Fruit fly (Drosophila melanogaster) whole organism, embryonic: ENCODE results near the gene Dh44.

Experiments used
- Bteb2 ChIP-seq: fragments of 200-800 bp; sonication (Bioruptor generic); optimal IDR thresholded peaks from 2 replicates; lab custom pipeline; 2016; ENCODE audit warnings: missing biosample characterization, missing genetic modification characterization
- CG11696 ChIP-seq: fragments of 200-800 bp; sonication (Bioruptor generic); IDR thresholded peaks from 2 replicates; pipeline ENCODE4 v1.3.6; 2022; ENCODE audit warnings: missing biosample characterization, missing genetic modification characterization
- CG15514 ChIP-seq: fragments of 200-800 bp; sonication (Bioruptor generic); optimal IDR thresholded peaks from 3 replicates; lab custom pipeline; 2017; ENCODE audit warnings: missing biosample characterization, missing genetic modification characterization, mild to moderate bottlenecking, moderate library complexity, missing genetic modification reagents
- CG30403 ChIP-seq: fragments of 200-800 bp; sonication (Bioruptor generic); optimal IDR thresholded peaks from 3 replicates; lab custom pipeline; 2016; ENCODE audit warnings: missing biosample characterization, missing genetic modification characterization
- CG32532 ChIP-seq: fragments of 200-800 bp; sonication (Bioruptor generic); IDR thresholded peaks from 2 replicates; pipeline ENCODE4 v1.3.6; 2022; ENCODE audit warnings: missing biosample characterization, missing genetic modification characterization
- CG34376 ChIP-seq: fragments of 200-800 bp; sonication (Bioruptor generic); optimal IDR thresholded peaks from 2 replicates; lab custom pipeline; 2018; ENCODE audit warnings: missing biosample characterization, mild to moderate bottlenecking, missing genetic modification characterization
- CG4360 ChIP-seq: fragments of 200-800 bp; sonication (Bioruptor generic); IDR thresholded peaks from 2 replicates; pipeline ENCODE4 v1.3.6; 2022; ENCODE audit warnings: missing biosample characterization, missing genetic modification characterization
- CG4707 ChIP-seq: fragments of 200-800 bp; sonication (Bioruptor generic); optimal IDR thresholded peaks from 2 replicates; lab custom pipeline; 2018; ENCODE audit warnings: missing biosample characterization, mild to moderate bottlenecking, missing genetic modification characterization, moderate library complexity
- CG4820 ChIP-seq: fragments of 200-800 bp; sonication (Bioruptor generic); optimal IDR thresholded peaks from 3 replicates; lab custom pipeline; 2016; ENCODE audit warnings: missing biosample characterization, missing genetic modification characterization
- CG5953 ChIP-seq: fragments of 200-800 bp; sonication (Bioruptor generic); IDR thresholded peaks from 2 replicates; pipeline ENCODE4 v1.3.6; 2022; ENCODE audit warnings: missing biosample characterization, missing genetic modification characterization
- CG7745 ChIP-seq: fragments of 200-800 bp; sonication (Bioruptor generic); optimal IDR thresholded peaks from 2 replicates; lab custom pipeline; 2018; ENCODE audit warnings: missing biosample characterization, mild to moderate bottlenecking, missing genetic modification characterization, moderate library complexity
- CG8388 ChIP-seq: fragments of 200-800 bp; sonication (Bioruptor generic); optimal IDR thresholded peaks from 2 replicates; lab custom pipeline; 2019; ENCODE audit warnings: missing biosample characterization, mild to moderate bottlenecking, missing genetic modification characterization, moderate library complexity
- Camta ChIP-seq: fragments of 200-800 bp; sonication (Bioruptor generic); optimal IDR thresholded peaks from 2 replicates; lab custom pipeline; 2016; ENCODE audit warnings: missing biosample characterization, missing genetic modification characterization
- D19A ChIP-seq: fragments of 200-800 bp; optimal IDR thresholded peaks from 3 replicates; lab custom pipeline; 2019; ENCODE audit warnings: missing biosample characterization, mild to moderate bottlenecking, missing genetic modification characterization, moderate library complexity
- D19B ChIP-seq: fragments of 200-800 bp; sonication (Bioruptor generic); optimal IDR thresholded peaks from 2 replicates; lab custom pipeline; 2017; ENCODE audit warnings: missing biosample characterization, mild to moderate bottlenecking, missing genetic modification characterization
- Dad ChIP-seq: fragments of 200-800 bp; sonication (Bioruptor generic); optimal IDR thresholded peaks from 3 replicates; lab custom pipeline; 2016; ENCODE audit warnings: missing biosample characterization, missing genetic modification characterization
- Dbx ChIP-seq: fragments of 200-800 bp; sonication (Bioruptor generic); IDR thresholded peaks from 3 replicates; pipeline ENCODE4 v1.3.6; 2022; ENCODE audit warnings: missing biosample characterization, missing genetic modification characterization
- Dp ChIP-seq: fragments of 200-800 bp; sonication (Bioruptor generic); optimal IDR thresholded peaks from 2 replicates; lab custom pipeline; 2018; ENCODE audit warnings: missing biosample characterization, mild to moderate bottlenecking, missing genetic modification characterization, moderate library complexity
- Ets97D ChIP-seq: fragments of 200-800 bp; sonication (Bioruptor generic); optimal IDR thresholded peaks from 3 replicates; lab custom pipeline; 2016; ENCODE audit warnings: missing biosample characterization, missing genetic modification characterization
- Fer2 ChIP-seq: fragments of 200-800 bp; sonication (Bioruptor generic); optimal IDR thresholded peaks from 2 replicates; lab custom pipeline; 2018; ENCODE audit warnings: missing biosample characterization, mild to moderate bottlenecking, missing genetic modification characterization, moderate library complexity
- H15 ChIP-seq: fragments of 200-800 bp; sonication (Bioruptor generic); IDR thresholded peaks from 3 replicates; pipeline ENCODE4 v1.3.6; 2022; ENCODE audit warnings: missing biosample characterization, missing genetic modification characterization
- HLH4C ChIP-seq: fragments of 200-800 bp; sonication (Bioruptor generic); IDR thresholded peaks from 3 replicates; pipeline ENCODE4 v1.3.6; 2022; ENCODE audit warnings: missing biosample characterization, missing genetic modification characterization; ENCODE audit not compliant: partially characterized antibody
- HmgD ChIP-seq: fragments of 200-800 bp; sonication (Bioruptor generic); optimal IDR thresholded peaks from 3 replicates; lab custom pipeline; 2016; ENCODE audit warnings: missing biosample characterization, missing genetic modification characterization
- Hsf ChIP-seq: fragments of 200-800 bp; sonication (Bioruptor generic); optimal IDR thresholded peaks from 3 replicates; lab custom pipeline; 2016; ENCODE audit warnings: missing biosample characterization, missing genetic modification characterization
- Lhr ChIP-seq: fragments of 200-800 bp; sonication (Bioruptor generic); optimal IDR thresholded peaks from 3 replicates; lab custom pipeline; 2017; ENCODE audit warnings: mild to moderate bottlenecking, missing biosample characterization, missing genetic modification reagents, missing genetic modification characterization
- NC2β ChIP-seq: fragments of 200-800 bp; sonication (Bioruptor generic); optimal IDR thresholded peaks from 2 replicates; lab custom pipeline; 2016; ENCODE audit warnings: missing biosample characterization, missing genetic modification characterization
- NFAT ChIP-seq: fragments of 200-800 bp; sonication (Bioruptor generic); IDR thresholded peaks from 2 replicates; pipeline ENCODE4 v1.3.6; 2022; ENCODE audit warnings: missing biosample characterization, missing genetic modification characterization
- Neu2 ChIP-seq: fragments of 200-800 bp; sonication (Bioruptor generic); optimal IDR thresholded peaks from 3 replicates; lab custom pipeline; 2016; ENCODE audit warnings: missing biosample characterization, missing genetic modification characterization, borderline replicate concordance
- PHDP ChIP-seq: fragments of 200-800 bp; sonication (Bioruptor generic); optimal IDR thresholded peaks from 3 replicates; lab custom pipeline; 2018; ENCODE audit warnings: missing biosample characterization, mild to moderate bottlenecking, missing genetic modification characterization, moderate library complexity
- Ptx1 ChIP-seq: fragments of 200-800 bp; sonication (Bioruptor generic); IDR thresholded peaks from 2 replicates; pipeline ENCODE4 v1.3.6; 2022; ENCODE audit warnings: missing biosample characterization, missing genetic modification characterization
- Rfx ChIP-seq: fragments of 200-800 bp; sonication (Bioruptor generic); IDR thresholded peaks from 2 replicates; pipeline ENCODE4 v1.3.6; 2022; ENCODE audit warnings: missing biosample characterization, missing genetic modification characterization
- Six4 ChIP-seq: fragments of 200-800 bp; sonication (Bioruptor generic); optimal IDR thresholded peaks from 2 replicates; lab custom pipeline; 2016; ENCODE audit warnings: missing biosample characterization, missing genetic modification characterization
- Sry-β ChIP-seq: fragments of 200-800 bp; sonication (Bioruptor generic); optimal IDR thresholded peaks from 2 replicates; lab custom pipeline; 2018; ENCODE audit warnings: missing biosample characterization, mild to moderate bottlenecking, missing genetic modification characterization, moderate library complexity
- Xbp1 ChIP-seq: fragments of 200-800 bp; sonication (Bioruptor generic); optimal IDR thresholded peaks from 3 replicates; lab custom pipeline; 2016; ENCODE audit warnings: missing biosample characterization, mild to moderate bottlenecking, missing genetic modification characterization
- chm ChIP-seq: fragments of 200-800 bp; sonication (Bioruptor generic); IDR thresholded peaks from 2 replicates; pipeline ENCODE4 v1.3.6; 2022; ENCODE audit warnings: missing biosample characterization, missing genetic modification characterization
- disco-r ChIP-seq: fragments of 200-800 bp; sonication (Bioruptor generic); optimal IDR thresholded peaks from 2 replicates; lab custom pipeline; 2016; ENCODE audit warnings: missing biosample characterization, missing genetic modification characterization
- eyg ChIP-seq: fragments of 200-800 bp; sonication (Bioruptor generic); optimal IDR thresholded peaks from 3 replicates; lab custom pipeline; 2016; ENCODE audit warnings: missing biosample characterization, missing genetic modification characterization
- gfzf ChIP-seq: fragments of 200-800 bp; sonication (Bioruptor generic); optimal IDR thresholded peaks from 2 replicates; lab custom pipeline; 2016; ENCODE audit warnings: missing biosample characterization, mild to moderate bottlenecking, missing genetic modification characterization, moderate library complexity
- lab ChIP-seq: fragments of 200-800 bp; sonication (Bioruptor generic); optimal IDR thresholded peaks from 3 replicates; lab custom pipeline; 2017; ENCODE audit warnings: missing biosample characterization, missing genetic modification characterization, mild to moderate bottlenecking, moderate library complexity, missing genetic modification reagents
- lilli ChIP-seq: fragments of 200-800 bp; sonication (Bioruptor generic); optimal IDR thresholded peaks from 3 replicates; lab custom pipeline; 2016; ENCODE audit warnings: missing biosample characterization, missing genetic modification characterization
- lola ChIP-seq, 3 experiments: fragments of >200 bp in 2 of 3; fragments of 200-800 bp in 1 of 3; sonication (Bioruptor generic) in 1 of 3; optimal IDR thresholded peaks; 2 replicates each; lab custom pipeline; 2017 to 2019; ENCODE audit warnings: missing biosample characterization in 3 of 3, missing genetic modification characterization in 3 of 3, mild to moderate bottlenecking in 1 of 3, moderate library complexity in 1 of 3
- pita ChIP-seq: fragments of 200-800 bp; sonication (Bioruptor generic); optimal IDR thresholded peaks from 2 replicates; lab custom pipeline; 2017; ENCODE audit warnings: missing biosample characterization, mild to moderate bottlenecking, missing genetic modification characterization
- pros ChIP-seq: fragments of 200-800 bp; sonication (Bioruptor generic); optimal IDR thresholded peaks from 3 replicates; lab custom pipeline; 2019; ENCODE audit warnings: missing biosample characterization, mild to moderate bottlenecking, missing genetic modification characterization, moderate library complexity
- rib ChIP-seq: fragments of 200-800 bp; sonication (Bioruptor generic); IDR thresholded peaks from 2 replicates; pipeline ENCODE4 v1.3.6; 2022; ENCODE audit warnings: missing biosample characterization, missing genetic modification characterization
- scrt ChIP-seq: fragments of 200-800 bp; sonication (Bioruptor generic); optimal IDR thresholded peaks from 2 replicates; lab custom pipeline; 2018; ENCODE audit warnings: missing biosample characterization, mild to moderate bottlenecking, missing genetic modification characterization, moderate library complexity
- sd ChIP-seq: fragments of 200-800 bp; sonication (Bioruptor generic); optimal IDR thresholded peaks from 3 replicates; lab custom pipeline; 2018; ENCODE audit warnings: missing biosample characterization, mild to moderate bottlenecking, missing genetic modification characterization, moderate library complexity
- seq ChIP-seq: fragments of 200-800 bp; sonication (Bioruptor generic); IDR thresholded peaks from 2 replicates; pipeline ENCODE4 v1.3.6; 2022; ENCODE audit warnings: missing biosample characterization, missing genetic modification characterization
- slbo ChIP-seq: fragments of 200-800 bp; sonication (Bioruptor generic); IDR thresholded peaks from 2 replicates; pipeline ENCODE4 v1.3.6; 2022; ENCODE audit warnings: missing biosample characterization, missing genetic modification characterization
- slou ChIP-seq: fragments of 200-800 bp; sonication (Bioruptor generic); optimal IDR thresholded peaks from 3 replicates; lab custom pipeline; 2016; ENCODE audit warnings: missing biosample characterization, missing genetic modification characterization
- tgo ChIP-seq: fragments of 200-800 bp; sonication (Bioruptor generic); IDR thresholded peaks from 3 replicates; pipeline ENCODE4 v1.3.6; 2022; ENCODE audit warnings: missing biosample characterization, missing genetic modification characterization
- tin ChIP-seq: fragments of 200-800 bp; sonication (Bioruptor generic); optimal IDR thresholded peaks from 3 replicates; lab custom pipeline; 2016; ENCODE audit warnings: missing biosample characterization, missing genetic modification characterization
- z ChIP-seq: fragments of 200-800 bp; sonication (Bioruptor generic); IDR thresholded peaks from 3 replicates; pipeline ENCODE4 v1.3.6; 2022; ENCODE audit warnings: missing biosample characterization, missing genetic modification characterization

The Dh44 gene

DNA sequence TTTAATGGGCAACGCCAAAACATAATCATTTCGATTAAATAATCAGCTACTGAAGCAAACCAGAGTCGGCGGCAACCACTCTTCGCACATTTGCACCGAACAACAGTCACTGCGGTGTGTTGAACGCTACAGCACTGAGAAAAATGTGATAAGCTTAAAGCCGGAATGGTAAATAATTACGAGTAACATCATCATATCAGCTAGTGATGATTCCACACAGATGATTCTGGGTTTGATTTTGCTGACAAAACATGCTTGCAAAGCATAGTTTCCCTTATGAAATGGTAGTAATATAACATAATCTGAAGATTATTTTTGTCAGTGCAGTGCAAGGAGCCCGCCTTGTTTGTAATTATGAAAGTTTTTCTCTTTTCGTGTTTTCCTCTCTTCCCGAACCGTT is 39.9 kb upstream of the Dh44 start (continued):
- TF ChIP-seq Lhr (GFP tag; lab: Kevin White, UChicago) (peak; percentile 30), Ptx1 (GFP tag; lab: Robert Waterston, UW) (peak; percentile 54), HLH4C (GFP tag; lab: Robert Waterston, UW) (no peak), CG4707 (peak; percentile 42), Camta (GFP tag; lab: Kevin White, UChicago) (peak; percentile 12), Hsf (GFP tag; lab: Kevin White, UChicago) (peak; percentile 36), H15 (GFP tag; lab: Robert Waterston, UW) (no peak), Ets97D (GFP tag; lab: Kevin White, UChicago) (no peak), rib (GFP tag; lab: Robert Waterston, UW) (no peak), NFAT (GFP tag; lab: Robert Waterston, UW) (no peak), lola (GFP tag; optimal IDR thresholded peaks at IDR 0.05; lab: Kevin White, UChicago) (peak in 1 of 3 experiments; percentile 73), Rfx (no peak), slbo (GFP tag; lab: Robert Waterston, UW) (peak; percentile 8; the same call in 1 of the 2 replicates), lab (GFP tag; lab: Kevin White, UChicago) (peak; percentile 37), CG4820 (GFP tag; lab: Kevin White, UChicago) (peak; percentile 71), CG8388 (GFP tag; lab: Kevin White, UChicago) (peak; percentile 66), Bteb2 (GFP tag; lab: Kevin White, UChicago) (no peak), scrt (no peak), tin (GFP tag; lab: Kevin White, UChicago) (peak; percentile 64), CG15514 (no peak), CG32532 (no peak), slou (GFP tag; lab: Kevin White, UChicago) (no peak), pita (GFP tag; lab: Kevin White, UChicago) (no peak), Xbp1 (GFP tag; lab: Kevin White, UChicago) (peak; percentile 64), PHDP (tag; lab: Kevin White, UChicago) (peak; percentile 43), CG5953 (GFP tag; lab: Robert Waterston, UW) (no peak), z (GFP tag; lab: Robert Waterston, UW) (no peak), Dbx (GFP tag; lab: Robert Waterston, UW) (no peak), Dad (GFP tag; lab: Kevin White, UChicago) (no peak), CG30403 (GFP tag; lab: Kevin White, UChicago) (peak; percentile 44), Dp (GFP tag; lab: Kevin White, UChicago) (no peak), HmgD (GFP tag; lab: Kevin White, UChicago) (no peak), D19A (tag; lab: Kevin White, UChicago) (peak; percentile 54), eyg (GFP tag; lab: Kevin White, UChicago) (no peak), tgo (GFP tag; lab: Robert Waterston, UW) (no peak), Fer2 (tag; lab: Kevin White, UChicago) (no peak), CG34376 (GFP tag; lab: Kevin White, UChicago) (no peak), seq (GFP tag; lab: Robert Waterston, UW) (0 out of 2 replicates have a peak, but pooled peaks have one; percentile 21), gfzf (GFP tag; lab: Kevin White, UChicago) (no peak), Sry-β (GFP tag; lab: Kevin White, UChicago) (no peak), disco-r (no peak), CG11696 (GFP tag; lab: Robert Waterston, UW) (no peak), lilli (GFP tag; lab: Kevin White, UChicago) (peak; percentile 47), pros (GFP tag; lab: Kevin White, UChicago) (no peak), D19B (no peak), CG4360 (no peak), CG7745 (tag; lab: Kevin White, UChicago) (no peak), Six4 (no peak), NC2β (peak; percentile 40), Neu2 (GFP tag; lab: Kevin White, UChicago) (no peak), sd (no peak), chm (GFP tag; lab: Robert Waterston, UW) (peak; percentile 49; the same call in 1 of the 2 replicates)
